Fruit fly (Drosophila melanogaster) whole organism, prepupa: ENCODE results near the gene eIF3d1.
A peak's percentile ranks its signal among the peaks of the same experiment; 100 is the strongest.

Source experiments
- CG10631 ChIP-seq: fragments of 200-800 bp; sonication (Bioruptor generic); optimal IDR thresholded peaks from 2 replicates; lab custom pipeline; 2016; ENCODE audit warnings: missing biosample characterization, missing genetic modification characterization
- CG10669 ChIP-seq: fragments of 200-800 bp; sonication (Bioruptor generic); optimal IDR thresholded peaks from 3 replicates; lab custom pipeline; 2018; ENCODE audit warnings: missing biosample characterization, mild to moderate bottlenecking, missing genetic modification characterization, moderate library complexity
- CG11294 ChIP-seq: fragments of 200-800 bp; sonication (Bioruptor generic); IDR thresholded peaks from 2 replicates; pipeline ENCODE4 v1.3.6; 2022; ENCODE audit warnings: missing biosample characterization, missing genetic modification characterization
- CG11902 ChIP-seq: fragments of 200-800 bp; sonication (Bioruptor generic); optimal IDR thresholded peaks from 3 replicates; lab custom pipeline; 2016; ENCODE audit warnings: missing biosample characterization, missing genetic modification characterization
- CG15336 ChIP-seq: fragments of 200-800 bp; sonication (Bioruptor generic); IDR thresholded peaks from 2 replicates; pipeline ENCODE4 v1.3.6; 2022; ENCODE audit warnings: missing biosample characterization, missing genetic modification characterization
- CG1621 ChIP-seq: fragments of 200-800 bp; sonication (Bioruptor generic); optimal IDR thresholded peaks from 3 replicates; lab custom pipeline; 2018; ENCODE audit warnings: missing biosample characterization, mild to moderate bottlenecking, missing genetic modification characterization
- CG16779 ChIP-seq: fragments of 200-800 bp; sonication (Bioruptor generic); optimal IDR thresholded peaks from 3 replicates; lab custom pipeline; 2017; ENCODE audit warnings: missing biosample characterization, mild to moderate bottlenecking, missing genetic modification characterization
- CG31627 ChIP-seq: fragments of 200-800 bp; sonication (Bioruptor generic); optimal IDR thresholded peaks from 3 replicates; lab custom pipeline; 2016; ENCODE audit warnings: missing biosample characterization, missing genetic modification characterization
- CG32006 ChIP-seq: fragments of 200-800 bp; sonication (Bioruptor generic); optimal IDR thresholded peaks from 3 replicates; lab custom pipeline; 2017; ENCODE audit warnings: missing biosample characterization, mild to moderate bottlenecking, missing genetic modification characterization
- CG34406 ChIP-seq: fragments of 200-800 bp; sonication (Bioruptor generic); optimal IDR thresholded peaks from 3 replicates; lab custom pipeline; 2016; ENCODE audit warnings: missing biosample characterization, missing genetic modification characterization
- CG6163 ChIP-seq: fragments of 200-800 bp; sonication (Bioruptor generic); IDR thresholded peaks from 3 replicates; pipeline ENCODE4 v1.3.6; 2022; ENCODE audit warnings: missing biosample characterization, missing genetic modification characterization
- CG6276 ChIP-seq: fragments of 200-800 bp; sonication (Bioruptor generic); optimal IDR thresholded peaks from 2 replicates; lab custom pipeline; 2017; ENCODE audit warnings: missing biosample characterization, mild to moderate bottlenecking, missing genetic modification characterization
- CG6792 ChIP-seq: fragments of 200-800 bp; sonication (Bioruptor generic); optimal IDR thresholded peaks from 3 replicates; lab custom pipeline; 2016; ENCODE audit warnings: missing biosample characterization, missing genetic modification characterization
- CG6854 ChIP-seq: fragments of 200-800 bp; sonication (Bioruptor generic); optimal IDR thresholded peaks from 2 replicates; lab custom pipeline; 2017; ENCODE audit warnings: missing biosample characterization, mild to moderate bottlenecking, missing genetic modification characterization
- CG7368 ChIP-seq: fragments of 200-800 bp; sonication (Bioruptor generic); optimal IDR thresholded peaks from 3 replicates; lab custom pipeline; 2016; ENCODE audit warnings: missing biosample characterization, missing genetic modification characterization
- CG8119 ChIP-seq: fragments of 200-800 bp; sonication (Bioruptor generic); IDR thresholded peaks from 3 replicates; pipeline ENCODE4 v1.3.6; 2022; ENCODE audit warnings: missing biosample characterization, missing genetic modification characterization
- CG8319 ChIP-seq: fragments of 200-800 bp; sonication (Bioruptor generic); optimal IDR thresholded peaks from 3 replicates; lab custom pipeline; 2016; ENCODE audit warnings: missing biosample characterization, missing genetic modification characterization
- CG9139 ChIP-seq: fragments of 200-800 bp; sonication (Bioruptor generic); optimal IDR thresholded peaks from 3 replicates; lab custom pipeline; 2017; ENCODE audit warnings: missing biosample characterization, mild to moderate bottlenecking, missing genetic modification characterization
- Eip75B ChIP-seq: fragments of 200-800 bp; sonication (Bioruptor generic); optimal IDR thresholded peaks from 3 replicates; lab custom pipeline; 2016; ENCODE audit warnings: missing biosample characterization, missing genetic modification characterization
- Eip78C ChIP-seq: fragments of 200-800 bp; sonication (Bioruptor generic); peaks from one replicate; lab custom pipeline; 2016; ENCODE audit warnings: missing biosample characterization, missing genetic modification characterization
- Ets21C ChIP-seq: fragments of 200-800 bp; sonication (Bioruptor generic); optimal IDR thresholded peaks from 3 replicates; lab custom pipeline; 2016; ENCODE audit warnings: missing biosample characterization, missing genetic modification characterization
- Ets96B ChIP-seq: fragments of 200-800 bp; optimal IDR thresholded peaks from 2 replicates; lab custom pipeline; 2019; ENCODE audit warnings: missing biosample characterization, mild to moderate bottlenecking, missing genetic modification characterization, moderate library complexity
- Hr39 ChIP-seq: fragments of 200-800 bp; sonication (Bioruptor generic); optimal IDR thresholded peaks from 2 replicates; lab custom pipeline; 2016; ENCODE audit warnings: missing biosample characterization, missing genetic modification characterization
- Hr4 ChIP-seq: fragments of 200-800 bp; sonication (Bioruptor generic); optimal IDR thresholded peaks from 3 replicates; lab custom pipeline; 2016; ENCODE audit warnings: missing biosample characterization, missing genetic modification characterization
- Met ChIP-seq: fragments of 200-800 bp; sonication (Bioruptor generic); optimal IDR thresholded peaks from 3 replicates; lab custom pipeline; 2016; ENCODE audit warnings: missing biosample characterization, missing genetic modification characterization
- OdsH ChIP-seq: fragments of 200-800 bp; sonication (Bioruptor generic); optimal IDR thresholded peaks from 3 replicates; lab custom pipeline; 2016; ENCODE audit warnings: missing biosample characterization, missing genetic modification characterization
- Smox ChIP-seq: fragments of 200-800 bp; sonication (Bioruptor generic); optimal IDR thresholded peaks from 3 replicates; lab custom pipeline; 2016; ENCODE audit warnings: missing biosample characterization, missing genetic modification characterization
- Sox14 ChIP-seq: fragments of 200-800 bp; sonication (Bioruptor generic); optimal IDR thresholded peaks from 3 replicates; lab custom pipeline; 2016; ENCODE audit warnings: missing biosample characterization, missing genetic modification characterization
- Sox15 ChIP-seq: fragments of 200-800 bp; sonication (Bioruptor generic); optimal IDR thresholded peaks from 3 replicates; lab custom pipeline; 2016; ENCODE audit warnings: missing biosample characterization, missing genetic modification characterization
- acj6 ChIP-seq: fragments of 200-800 bp; sonication (Bioruptor generic); optimal IDR thresholded peaks from 3 replicates; lab custom pipeline; 2016; ENCODE audit warnings: missing biosample characterization, missing genetic modification characterization
- cyc ChIP-seq: fragments of 200-800 bp; sonication (Bioruptor generic); optimal IDR thresholded peaks from 3 replicates; lab custom pipeline; 2016; ENCODE audit warnings: missing biosample characterization, missing genetic modification characterization
- esn ChIP-seq: fragments of 200-800 bp; sonication (Bioruptor generic); optimal IDR thresholded peaks from 2 replicates; lab custom pipeline; 2016; ENCODE audit warnings: missing biosample characterization, mild to moderate bottlenecking, missing genetic modification characterization, moderate library complexity
- fd59A ChIP-seq: fragments of 200-800 bp; sonication (Bioruptor generic); optimal IDR thresholded peaks from 2 replicates; lab custom pipeline; 2017; ENCODE audit warnings: missing biosample characterization, mild to moderate bottlenecking, missing genetic modification characterization, missing genetic modification reagents
- fd85E ChIP-seq: fragments of 200-800 bp; sonication (Bioruptor generic); optimal IDR thresholded peaks from 3 replicates; lab custom pipeline; 2016; ENCODE audit warnings: missing biosample characterization, missing genetic modification characterization
- fkh ChIP-seq: fragments of 200-800 bp; sonication (Bioruptor generic); optimal IDR thresholded peaks from 3 replicates; lab custom pipeline; 2017; ENCODE audit warnings: missing biosample characterization, mild to moderate bottlenecking, missing genetic modification characterization, moderate library complexity
- lz ChIP-seq: fragments of 200-800 bp; sonication (Bioruptor generic); optimal IDR thresholded peaks from 3 replicates; lab custom pipeline; 2016; ENCODE audit warnings: missing biosample characterization, missing genetic modification characterization
- pdm3 ChIP-seq: fragments of 200-800 bp; sonication (Bioruptor generic); optimal IDR thresholded peaks from 3 replicates; lab custom pipeline; 2016; ENCODE audit warnings: missing biosample characterization, missing genetic modification characterization
- salr ChIP-seq, 2 experiments: fragments of 200-800 bp; sonication (Bioruptor generic); optimal IDR thresholded peaks; 3 replicates each; lab custom pipeline; 2016 to 2018; ENCODE audit warnings: missing biosample characterization in 2 of 2, missing genetic modification characterization in 2 of 2, mild to moderate bottlenecking in 1 of 2
- ss ChIP-seq, 2 experiments: fragments of 200-800 bp; sonication (Bioruptor generic); optimal IDR thresholded peaks; 2 replicates in 1 of 2; 3 replicates in 1 of 2; lab custom pipeline; 2017 to 2018; ENCODE audit warnings: mild to moderate bottlenecking in 2 of 2, missing biosample characterization in 2 of 2, missing genetic modification characterization in 2 of 2, moderate library complexity in 1 of 2
- svp ChIP-seq: fragments of 200-800 bp; sonication (Bioruptor generic); peaks from one replicate; lab custom pipeline; 2016; ENCODE audit warnings: missing biosample characterization, missing genetic modification characterization
- topi ChIP-seq: fragments of 200-800 bp; sonication (Bioruptor generic); optimal IDR thresholded peaks from 3 replicates; lab custom pipeline; 2016; ENCODE audit warnings: missing biosample characterization, missing genetic modification characterization
- vri ChIP-seq: fragments of 200-800 bp; sonication (Bioruptor generic); optimal IDR thresholded peaks from 3 replicates; lab custom pipeline; 2016; ENCODE audit warnings: missing biosample characterization, mild to moderate bottlenecking, missing genetic modification characterization

The eIF3d1 gene

dm6 chr3R:23669401-23670216, 10.2 kb upstream of the eIF3d1 start, which contains the start of gene CG31145 (continued):
- TF ChIP-seq CG16779 (tag; lab: Kevin White, UChicago) (peak; percentile 99), pdm3 (GFP tag; lab: Kevin White, UChicago) (peak; percentile 100), CG10631 (GFP tag; lab: Kevin White, UChicago) (peak; percentile 100), Sox14 (GFP tag; lab: Kevin White, UChicago) (peak; percentile 100), acj6 (peak; percentile 100), CG34406 (peak; percentile 100), CG15336 (peak; percentile 100), cyc (peak; percentile 99), lz (GFP tag; lab: Kevin White, UChicago) (peak; percentile 100), Hr39 (peak; percentile 100), CG8319 (peak; percentile 99), CG6854 (GFP tag; lab: Kevin White, UChicago) (peak; percentile 99), CG10669 (GFP tag; lab: Kevin White, UChicago) (peak; percentile 100), CG8119 (GFP tag; lab: Robert Waterston, UW) (peak; percentile 100), OdsH (GFP tag; lab: Kevin White, UChicago) (peak; percentile 100), CG31627 (GFP tag; lab: Kevin White, UChicago) (peak; percentile 100), CG11294 (GFP tag; lab: Robert Waterston, UW) (peak; percentile 99), salr (GFP tag; optimal IDR thresholded peaks at IDR 0.05; lab: Kevin White, UChicago) (peak; percentile 98 to 100), fd59A (GFP tag; lab: Kevin White, UChicago) (peak; percentile 99), vri (GFP tag; lab: Kevin White, UChicago) (peak; percentile 98), Ets21C (GFP tag; lab: Kevin White, UChicago) (peak; percentile 99), esn (peak; percentile 100), Hr4 (GFP tag; lab: Kevin White, UChicago) (peak; percentile 100), CG6792 (GFP tag; lab: Kevin White, UChicago) (peak; percentile 100), Sox15 (GFP tag; lab: Kevin White, UChicago) (peak; percentile 100), Eip78C (GFP tag; lab: Kevin White, UChicago) (peak; percentile 100), ss (GFP tag; optimal IDR thresholded peaks at IDR 0.05; lab: Kevin White, UChicago) (peak; percentile 97 to 99), fd85E (GFP tag; lab: Kevin White, UChicago) (peak; percentile 98), Smox (GFP tag; lab: Kevin White, UChicago) (peak; percentile 100), CG32006 (GFP tag; lab: Kevin White, UChicago) (peak; percentile 100), CG6163 (GFP tag; lab: Robert Waterston, UW) (peak; percentile 99), Eip75B (GFP tag; lab: Kevin White, UChicago) (peak; percentile 100), fkh (GFP tag; lab: Kevin White, UChicago) (peak; percentile 98), CG11902 (GFP tag; lab: Kevin White, UChicago) (peak; percentile 99), CG9139 (GFP tag; lab: Kevin White, UChicago) (peak; percentile 99), CG1621 (tag; lab: Kevin White, UChicago) (peak; percentile 99), Ets96B (peak; percentile 99), svp (GFP tag; lab: Kevin White, UChicago) (peak; percentile 100), Met (GFP tag; lab: Kevin White, UChicago) (peak; percentile 100), CG7368 (GFP tag; lab: Kevin White, UChicago) (peak; percentile 99), topi (GFP tag; lab: Kevin White, UChicago) (peak; percentile 100), CG6276 (GFP tag; lab: Kevin White, UChicago) (peak; percentile 100)
